Fruit fly (Drosophila melanogaster) whole organism, embryonic: ENCODE measurements around the gene GXIVsPLA2.

Experiments used
- BtbVII ChIP-seq: fragments of 200-800 bp; sonication (Bioruptor generic); optimal IDR thresholded peaks from 3 replicates; lab custom pipeline; 2017; ENCODE audit warnings: missing biosample characterization, mild to moderate bottlenecking, missing genetic modification characterization
- CG10431 ChIP-seq: fragments of 200-800 bp; sonication (Bioruptor generic); optimal IDR thresholded peaks from 3 replicates; lab custom pipeline; 2018; ENCODE audit warnings: missing biosample characterization, mild to moderate bottlenecking, missing genetic modification characterization
- CG10959 ChIP-seq: fragments of 200-800 bp; sonication (Bioruptor generic); IDR thresholded peaks from 2 replicates; pipeline ENCODE4 v1.3.6; 2022; ENCODE audit warnings: missing biosample characterization, missing genetic modification characterization
- CG11085 ChIP-seq: fragments of 200-800 bp; sonication (Bioruptor generic); IDR thresholded peaks from 2 replicates; pipeline ENCODE4 v1.3.6; 2022; ENCODE audit warnings: missing biosample characterization, missing genetic modification characterization
- CG12155 ChIP-seq: fragments of 200-800 bp; sonication (Bioruptor generic); optimal IDR thresholded peaks from 3 replicates; lab custom pipeline; 2016; ENCODE audit warnings: missing biosample characterization, missing genetic modification characterization
- CG12744 ChIP-seq: fragments of 200-800 bp; sonication (Bioruptor generic); optimal IDR thresholded peaks from 2 replicates; lab custom pipeline; 2016; ENCODE audit warnings: missing biosample characterization, missing genetic modification characterization
- CG13296 ChIP-seq: fragments of 200-800 bp; sonication (Bioruptor generic); optimal IDR thresholded peaks from 3 replicates; lab custom pipeline; 2018; ENCODE audit warnings: missing biosample characterization, mild to moderate bottlenecking, missing genetic modification characterization
- CG1647 ChIP-seq: fragments of 200-800 bp; sonication (Bioruptor generic); optimal IDR thresholded peaks from 3 replicates; lab custom pipeline; 2016; ENCODE audit warnings: missing biosample characterization, missing genetic modification characterization
- CG16863 ChIP-seq: fragments of 200-800 bp; sonication (Bioruptor generic); optimal IDR thresholded peaks from 3 replicates; lab custom pipeline; 2016; ENCODE audit warnings: missing biosample characterization, missing genetic modification characterization
- CG17829 ChIP-seq: fragments of 200-800 bp; optimal IDR thresholded peaks from 2 replicates; lab custom pipeline; 2019; ENCODE audit warnings: missing biosample characterization, mild to moderate bottlenecking, missing genetic modification characterization, moderate library complexity
- CG2875 ChIP-seq: fragments of 200-800 bp; sonication (Bioruptor generic); optimal IDR thresholded peaks from 2 replicates; lab custom pipeline; 2017; ENCODE audit warnings: missing biosample characterization, mild to moderate bottlenecking, missing genetic modification characterization, missing genetic modification reagents
- CG3995 ChIP-seq: fragments of 200-800 bp; sonication (Bioruptor generic); optimal IDR thresholded peaks from 3 replicates; lab custom pipeline; 2016; ENCODE audit warnings: missing biosample characterization, missing genetic modification characterization
- CG4424 ChIP-seq: fragments of 200-800 bp; sonication (Bioruptor generic); optimal IDR thresholded peaks from 3 replicates; lab custom pipeline; 2016; ENCODE audit warnings: missing biosample characterization, missing genetic modification characterization
- CG8388 ChIP-seq: fragments of 200-800 bp; sonication (Bioruptor generic); optimal IDR thresholded peaks from 2 replicates; lab custom pipeline; 2019; ENCODE audit warnings: missing biosample characterization, mild to moderate bottlenecking, missing genetic modification characterization, moderate library complexity
- CrebB ChIP-seq: fragments of 200-800 bp; sonication (Bioruptor generic); optimal IDR thresholded peaks from 3 replicates; lab custom pipeline; 2018; ENCODE audit warnings: missing biosample characterization, mild to moderate bottlenecking, missing genetic modification characterization
- D19A ChIP-seq: fragments of 200-800 bp; optimal IDR thresholded peaks from 3 replicates; lab custom pipeline; 2019; ENCODE audit warnings: missing biosample characterization, mild to moderate bottlenecking, missing genetic modification characterization, moderate library complexity
- Dad ChIP-seq: fragments of 200-800 bp; sonication (Bioruptor generic); optimal IDR thresholded peaks from 3 replicates; lab custom pipeline; 2016; ENCODE audit warnings: missing biosample characterization, missing genetic modification characterization
- Fer3 ChIP-seq: fragments of 200-800 bp; sonication (Bioruptor generic); optimal IDR thresholded peaks from 2 replicates; lab custom pipeline; 2018; ENCODE audit warnings: missing biosample characterization, mild to moderate bottlenecking, missing genetic modification characterization, moderate library complexity
- GATAe ChIP-seq: fragments of 200-800 bp; sonication (Bioruptor generic); conservative IDR thresholded peaks from 2 replicates; pipeline ENCODE4 v1.3.6; 2022; ENCODE audit warnings: missing biosample characterization, missing genetic modification characterization
- Hr39 ChIP-seq: fragments of >200 bp; optimal IDR thresholded peaks from 2 replicates; lab custom pipeline; 2017
- Hr78 ChIP-seq, 2 experiments: fragments of 200-800 bp in 1 of 2; fragments of >200 bp in 1 of 2; sonication (Bioruptor generic) in 1 of 2; optimal IDR thresholded peaks; 2 replicates each; lab custom pipeline; 2017 to 2019; ENCODE audit warnings: missing biosample characterization in 2 of 2, missing genetic modification characterization in 2 of 2, mild to moderate bottlenecking in 1 of 2, moderate library complexity in 1 of 2
- Kr ChIP-seq: fragments of 200-800 bp; sonication (Bioruptor generic); optimal IDR thresholded peaks from 2 replicates; lab custom pipeline; 2017; ENCODE audit warnings: missing biosample characterization, mild to moderate bottlenecking, missing genetic modification characterization
- Mad ChIP-seq: fragments of 200-800 bp; sonication (Bioruptor generic); optimal IDR thresholded peaks from 2 replicates; lab custom pipeline; 2016; ENCODE audit warnings: missing biosample characterization, missing genetic modification characterization
- Meics ChIP-seq: fragments of 200-800 bp; sonication (Bioruptor generic); optimal IDR thresholded peaks from 2 replicates; lab custom pipeline; 2017; ENCODE audit warnings: missing biosample characterization, mild to moderate bottlenecking, missing genetic modification characterization
- Neu2 ChIP-seq: fragments of 200-800 bp; sonication (Bioruptor generic); optimal IDR thresholded peaks from 3 replicates; lab custom pipeline; 2016; ENCODE audit warnings: missing biosample characterization, missing genetic modification characterization, borderline replicate concordance
- Ptx1 ChIP-seq: fragments of 200-800 bp; sonication (Bioruptor generic); IDR thresholded peaks from 2 replicates; pipeline ENCODE4 v1.3.6; 2022; ENCODE audit warnings: missing biosample characterization, missing genetic modification characterization
- Side ChIP-seq: fragments of 200-800 bp; sonication (Bioruptor generic); optimal IDR thresholded peaks from 2 replicates; lab custom pipeline; 2016; ENCODE audit warnings: missing biosample characterization, missing genetic modification characterization
- Ssrp ChIP-seq: fragments of 200-800 bp; sonication (Bioruptor generic); optimal IDR thresholded peaks from 2 replicates; lab custom pipeline; 2018; ENCODE audit warnings: missing biosample characterization, mild to moderate bottlenecking, missing genetic modification characterization, moderate library complexity
- al ChIP-seq: fragments of 200-800 bp; sonication (Bioruptor generic); IDR thresholded peaks from 2 replicates; pipeline ENCODE4 v1.3.6; 2022; ENCODE audit warnings: missing biosample characterization, missing genetic modification characterization
- bigmax ChIP-seq: fragments of 200-800 bp; sonication (Bioruptor generic); optimal IDR thresholded peaks from 2 replicates; lab custom pipeline; 2018; ENCODE audit warnings: missing biosample characterization, mild to moderate bottlenecking, missing genetic modification characterization
- chn ChIP-seq: fragments of 200-800 bp; sonication (Bioruptor generic); optimal IDR thresholded peaks from 2 replicates; lab custom pipeline; 2016; ENCODE audit warnings: missing biosample characterization, missing genetic modification characterization
- croc ChIP-seq: fragments of 200-800 bp; sonication (Bioruptor generic); conservative IDR thresholded peaks from 3 replicates; pipeline ENCODE4 v1.3.6; 2022; ENCODE audit warnings: missing biosample characterization, missing genetic modification characterization
- crp ChIP-seq, 2 experiments: fragments of 200-800 bp; sonication (Bioruptor generic); optimal IDR thresholded peaks; 2 replicates in 1 of 2; 3 replicates in 1 of 2; lab custom pipeline; 2017; ENCODE audit warnings: missing biosample characterization in 2 of 2, missing genetic modification characterization in 2 of 2, mild to moderate bottlenecking in 1 of 2, moderate library complexity in 1 of 2
- dimm ChIP-seq: fragments of 200-800 bp; sonication (Bioruptor generic); IDR thresholded peaks from 2 replicates; pipeline ENCODE4 v1.3.6; 2022; ENCODE audit warnings: missing biosample characterization, missing genetic modification characterization
- eve ChIP-seq, 2 experiments: fragments of >200 bp; optimal IDR thresholded peaks; 2 replicates each; lab custom pipeline; 2017; ENCODE audit warnings: missing biosample characterization in 2 of 2, missing genetic modification characterization in 2 of 2
- fd96Cb ChIP-seq: fragments of 200-800 bp; sonication (Bioruptor generic); optimal IDR thresholded peaks from 2 replicates; lab custom pipeline; 2018; ENCODE audit warnings: missing biosample characterization, mild to moderate bottlenecking, missing genetic modification characterization, moderate library complexity
- fru ChIP-seq: fragments of >200 bp; optimal IDR thresholded peaks from 2 replicates; lab custom pipeline; 2017
- gro ChIP-seq: fragments of 200-800 bp; sonication (Bioruptor generic); optimal IDR thresholded peaks from 2 replicates; lab custom pipeline; 2016; ENCODE audit warnings: missing biosample characterization, missing genetic modification characterization
- kni ChIP-seq: fragments of 200-800 bp; sonication (Bioruptor generic); optimal IDR thresholded peaks from 3 replicates; lab custom pipeline; 2017; ENCODE audit warnings: mild to moderate bottlenecking, missing biosample characterization, missing genetic modification reagents, missing genetic modification characterization
- lilli ChIP-seq: fragments of 200-800 bp; sonication (Bioruptor generic); optimal IDR thresholded peaks from 3 replicates; lab custom pipeline; 2016; ENCODE audit warnings: missing biosample characterization, missing genetic modification characterization
- maf-S ChIP-seq: fragments of 200-800 bp; sonication (Bioruptor generic); optimal IDR thresholded peaks from 2 replicates; lab custom pipeline; 2016; ENCODE audit warnings: missing biosample characterization, missing genetic modification characterization
- onecut ChIP-seq: fragments of 200-800 bp; sonication (Bioruptor generic); IDR thresholded peaks from 2 replicates; pipeline ENCODE4 v1.3.6; 2022; ENCODE audit warnings: missing biosample characterization, missing genetic modification characterization
- otp ChIP-seq: fragments of 200-800 bp; sonication (Bioruptor generic); IDR thresholded peaks from 3 replicates; pipeline ENCODE4, ENCODE4 v1.3.6; 2022; ENCODE audit warnings: missing biosample characterization, missing genetic modification characterization
- phol ChIP-seq: fragments of 200-800 bp; sonication (Bioruptor generic); optimal IDR thresholded peaks from 3 replicates; lab custom pipeline; 2018; ENCODE audit warnings: missing biosample characterization, mild to moderate bottlenecking, missing genetic modification characterization, moderate library complexity
- pros ChIP-seq: fragments of 200-800 bp; sonication (Bioruptor generic); optimal IDR thresholded peaks from 3 replicates; lab custom pipeline; 2019; ENCODE audit warnings: missing biosample characterization, mild to moderate bottlenecking, missing genetic modification characterization, moderate library complexity
- pzg ChIP-seq: fragments of 200-800 bp; sonication (Bioruptor generic); optimal IDR thresholded peaks from 3 replicates; lab custom pipeline; 2018; ENCODE audit warnings: missing biosample characterization, mild to moderate bottlenecking, missing genetic modification characterization, moderate library complexity
- run ChIP-seq: fragments of 200-800 bp; sonication (Bioruptor generic); optimal IDR thresholded peaks from 3 replicates; lab custom pipeline; 2018; ENCODE audit warnings: missing biosample characterization, mild to moderate bottlenecking, missing genetic modification characterization
- sc ChIP-seq, 3 experiments: fragments of >200 bp in 2 of 3; fragments of 200-800 bp in 1 of 3; sonication (Bioruptor generic) in 1 of 3; optimal IDR thresholded peaks; 2 replicates in 2 of 3; 3 replicates in 1 of 3; lab custom pipeline; 2017; ENCODE audit warnings: mild to moderate bottlenecking in 1 of 3, missing biosample characterization in 1 of 3, missing genetic modification characterization in 1 of 3, missing genetic modification reagents in 1 of 3
- sim ChIP-seq: fragments of 200-800 bp; sonication (Bioruptor generic); IDR thresholded peaks from 2 replicates; pipeline ENCODE4 v1.3.6; 2022; ENCODE audit warnings: missing biosample characterization, missing genetic modification characterization
- tap ChIP-seq: fragments of 200-800 bp; optimal IDR thresholded peaks from 3 replicates; lab custom pipeline; 2019; ENCODE audit warnings: missing biosample characterization, mild to moderate bottlenecking, missing genetic modification characterization, moderate library complexity
- usp ChIP-seq: fragments of >200 bp; optimal IDR thresholded peaks from 2 replicates; lab custom pipeline; 2017; ENCODE audit warnings: missing biosample characterization, missing genetic modification characterization

Gene GXIVsPLA2

DNA sequence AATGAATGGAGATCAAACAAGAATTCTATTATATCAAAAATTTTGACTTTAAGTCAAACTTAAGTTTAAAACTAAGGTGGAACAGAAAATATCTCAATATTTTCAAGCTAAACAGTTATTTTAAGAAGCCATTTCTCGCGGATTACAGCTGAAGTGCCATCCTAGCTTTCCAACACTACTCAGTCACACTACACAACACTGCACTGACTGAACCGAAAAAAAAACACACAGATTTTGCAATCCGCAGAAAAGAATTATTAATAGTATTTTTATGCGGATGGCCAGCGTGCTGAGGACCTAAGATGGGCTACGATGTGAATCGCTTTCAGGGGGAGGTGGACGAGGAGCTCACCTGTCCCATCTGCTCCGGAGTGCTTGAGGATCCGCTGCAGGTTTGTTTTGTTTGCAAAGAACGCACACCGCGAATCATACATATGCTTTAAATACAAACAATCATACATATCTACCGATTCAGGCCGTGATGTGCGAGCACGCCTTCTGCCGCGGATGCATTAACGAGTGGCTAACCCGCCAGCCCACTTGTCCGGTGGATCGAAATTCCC lies 1.6 kb downstream of the GXIVsPLA2 start, which contains the start of gene elgi (continued):
- TF ChIP-seq Meics (peak; percentile 41), sim (no peak), pzg (peak; percentile 68), crp (GFP tag; optimal IDR thresholded peaks at IDR 0.05; lab: Kevin White, UChicago) (peak in 1 of 2 experiments; percentile 71), Ptx1 (GFP tag; lab: Robert Waterston, UW) (peak; percentile 46), kni (GFP tag; lab: Kevin White, UChicago) (no peak), fru (lab: Kevin White, UChicago) (no peak), D19A (tag; lab: Kevin White, UChicago) (no peak), CG4424 (GFP tag; lab: Kevin White, UChicago) (peak; percentile 40), CG8388 (no peak), Hr78 (GFP tag; optimal IDR thresholded peaks at IDR 0.05; lab: Kevin White, UChicago) (no peak), eve (GFP tag; optimal IDR thresholded peaks at IDR 0.05; lab: Kevin White, UChicago) (no peak), CG1647 (GFP tag; lab: Kevin White, UChicago) (peak; percentile 44), Hr39 (lab: Kevin White, UChicago) (no peak), CG11085 (peak; percentile 41; the same call in 1 of the 2 replicates), BtbVII (no peak), CG12155 (GFP tag; lab: Kevin White, UChicago) (peak; percentile 75), tap (tag; lab: Kevin White, UChicago) (no peak), Mad (GFP tag; lab: Kevin White, UChicago) (peak; percentile 9), Fer3 (tag; lab: Kevin White, UChicago) (peak; percentile 26), croc (GFP tag; lab: Robert Waterston, UW) (no peak), Neu2 (GFP tag; lab: Kevin White, UChicago) (no peak), CG2875 (peak; percentile 11), CrebB (tag; lab: Kevin White, UChicago) (peak; percentile 43), otp (no peak), run (no peak), gro (GFP tag; lab: Kevin White, UChicago) (peak; percentile 73), CG10431 (no peak), dimm (GFP tag; lab: Robert Waterston, UW) (no peak), CG17829 (peak; percentile 4), GATAe (GFP tag; lab: Robert Waterston, UW) (no peak), bigmax (GFP tag; lab: Kevin White, UChicago) (no peak), fd96Cb (tag; lab: Kevin White, UChicago) (no peak), maf-S (peak; percentile 65), phol (peak; percentile 67), CG3995 (peak; percentile 70), Kr (no peak), pros (GFP tag; lab: Kevin White, UChicago) (no peak), chn (peak; percentile 46), sc (optimal IDR thresholded peaks at IDR 0.05; lab: Kevin White, UChicago) (no peak), sc (GFP tag; optimal IDR thresholded peaks at IDR 0.05; lab: Kevin White, UChicago) (no peak), CG13296 (GFP tag; lab: Kevin White, UChicago) (peak; percentile 71), usp (no peak), CG16863 (GFP tag; lab: Kevin White, UChicago) (peak; percentile 48), lilli (GFP tag; lab: Kevin White, UChicago) (peak; percentile 74), CG12744 (GFP tag; lab: Kevin White, UChicago) (peak; percentile 18), onecut (GFP tag; lab: Robert Waterston, UW) (no peak), Dad (GFP tag; lab: Kevin White, UChicago) (peak; percentile 43), Ssrp (tag; lab: Kevin White, UChicago) (no peak), al (GFP tag; lab: Robert Waterston, UW) (no peak), Side (GFP tag; lab: Kevin White, UChicago) (peak; percentile 55), CG10959 (GFP tag; lab: Robert Waterston, UW) (no peak)
